Fruit fly (Drosophila melanogaster) whole organism: ENCODE data around the gene CG8064.
A peak's percentile ranks its signal among the peaks of the same experiment; 100 is the strongest.

ENCODE experiments used
- CG8478 ChIP-seq: fragments of >200 bp; optimal IDR thresholded peaks from 2 replicates; lab custom pipeline; 2018; ENCODE audit warnings: inconsistent platforms
- Dll ChIP-seq: fragments of >200 bp; optimal IDR thresholded peaks from 2 replicates; lab custom pipeline; 2017
- EcR ChIP-seq, 2 experiments: fragments of >200 bp; optimal IDR thresholded peaks; 2 replicates each; lab custom pipeline; 2017; ENCODE audit warnings: missing biosample characterization in 2 of 2, missing genetic modification characterization in 2 of 2, missing genetic modification reagents in 2 of 2
- pan ChIP-seq: fragments of >200 bp; optimal IDR thresholded peaks from 2 replicates; lab custom pipeline; 2017
- psq ChIP-seq: fragments of >200 bp; optimal IDR thresholded peaks from 2 replicates; lab custom pipeline; 2017
- usp ChIP-seq: fragments of >200 bp; optimal IDR thresholded peaks from 2 replicates; lab custom pipeline; 2017; ENCODE audit warnings: missing biosample characterization, missing genetic modification characterization, mixed read lengths

Gene CG8064

dm6 chr3R:18312761-18313160 is 29.3 kb downstream of the CG8064 start:
- no peak for TF ChIP-seq usp (GFP tag; lab: Kevin White, UChicago)
- TF ChIP-seq EcR (GFP tag; optimal IDR thresholded peaks at IDR 0.05; lab: Kevin White, UChicago) = no peak
- TF ChIP-seq psq (lab: Kevin White, UChicago) = no peak
- no peak for TF ChIP-seq Dll (lab: Kevin White, UChicago)
- no peak for TF ChIP-seq pan (lab: Kevin White, UChicago)
- TF ChIP-seq CG8478 (lab: Kevin White, UChicago) = no peak

dm6 chr3R:18314320-18314719 is 30.9 kb downstream of the CG8064 start, which contains the start of gene PKD:
TSS of gene PKD (minus strand) at chr3R:18314407.
- TF ChIP-seq psq (lab: Kevin White, UChicago) (no peak), EcR (GFP tag; optimal IDR thresholded peaks at IDR 0.05; lab: Kevin White, UChicago) (no peak), pan (lab: Kevin White, UChicago) (no peak), Dll (lab: Kevin White, UChicago) (peak; percentile 43)

- no peak for TF ChIP-seq pan (lab: Kevin White, UChicago)
- no peak for TF ChIP-seq psq (lab: Kevin White, UChicago)
These were observed 31.6 kb downstream of the CG8064 start for dm6 chr3R:18314824-18315690.

dm6 chr3R:18328842-18329241 is 45.4 kb downstream of the CG8064 start, which contains the start of gene naz:
TSS of gene naz (minus strand) at chr3R:18328942.
- TF ChIP-seq pan (lab: Kevin White, UChicago) = no peak
- TF ChIP-seq Dll (lab: Kevin White, UChicago) = no peak
- no peak for TF ChIP-seq CG8478 (lab: Kevin White, UChicago)
- TF ChIP-seq usp (GFP tag; lab: Kevin White, UChicago) = no peak
- no peak for TF ChIP-seq EcR (GFP tag; optimal IDR thresholded peaks at IDR 0.05; lab: Kevin White, UChicago)
- TF ChIP-seq psq (lab: Kevin White, UChicago) = no peak
